Fruit fly (Drosophila melanogaster): ENCODE results near the gene CG14879.

- no peak for TF ChIP-seq ATbp (GFP tag; optimal IDR thresholded peaks at IDR 0.05)
- no peak for TF ChIP-seq CG6683 (GFP tag; optimal IDR thresholded peaks at IDR 0.05)
- TF ChIP-seq CG17912 (GFP tag; optimal IDR thresholded peaks at IDR 0.05), result no peak
Measured at dm6 chr3R:16340610-16341009, 8.4 kb downstream of the CG14879 start.
